Fruit fly (Drosophila melanogaster) whole organism, embryonic: ENCODE measurements around the gene ari-1.

Experiments
- Atf6 ChIP-seq: fragments of 200-800 bp; sonication (Bioruptor generic); IDR thresholded peaks from 2 replicates; pipeline ENCODE4 v1.3.6; 2022; ENCODE audit warnings: missing biosample characterization, missing genetic modification characterization
- Bgb ChIP-seq: fragments of 200-800 bp; sonication (Bioruptor generic); IDR thresholded peaks from 2 replicates; pipeline ENCODE4 v1.3.6; 2022; ENCODE audit warnings: missing biosample characterization, missing genetic modification characterization; ENCODE audit not compliant: partially characterized antibody
- CG11723 ChIP-seq: fragments of 200-800 bp; sonication (Bioruptor generic); optimal IDR thresholded peaks from 2 replicates; lab custom pipeline; 2017; ENCODE audit warnings: missing biosample characterization, mild to moderate bottlenecking, missing genetic modification characterization
- CG12071 ChIP-seq: fragments of 200-800 bp; sonication (Bioruptor generic); optimal IDR thresholded peaks from 3 replicates; lab custom pipeline; 2018; ENCODE audit warnings: missing biosample characterization, mild to moderate bottlenecking, missing genetic modification characterization
- CG12769 ChIP-seq: fragments of 200-800 bp; sonication (Bioruptor generic); optimal IDR thresholded peaks from 2 replicates; lab custom pipeline; 2019; ENCODE audit warnings: missing biosample characterization, mild to moderate bottlenecking, missing genetic modification characterization, moderate library complexity
- CG13287 ChIP-seq: fragments of 200-800 bp; sonication (Bioruptor generic); IDR thresholded peaks from 2 replicates; pipeline ENCODE4 v1.3.6; 2022; ENCODE audit warnings: missing biosample characterization, missing genetic modification characterization; ENCODE audit not compliant: partially characterized antibody
- CG13894 ChIP-seq: fragments of 200-800 bp; sonication (Bioruptor generic); optimal IDR thresholded peaks from 3 replicates; lab custom pipeline; 2018; ENCODE audit warnings: missing biosample characterization, mild to moderate bottlenecking, missing genetic modification characterization, moderate library complexity
- CG1529 ChIP-seq: fragments of 200-800 bp; sonication (Bioruptor generic); optimal IDR thresholded peaks from 3 replicates; lab custom pipeline; 2018; ENCODE audit warnings: missing biosample characterization, missing genetic modification characterization
- CG15696 ChIP-seq: fragments of 200-800 bp; sonication (Bioruptor generic); optimal IDR thresholded peaks from 2 replicates; lab custom pipeline; 2019; ENCODE audit warnings: missing biosample characterization, mild to moderate bottlenecking, missing genetic modification characterization, moderate library complexity
- CG1602 ChIP-seq: fragments of 200-800 bp; sonication (Bioruptor generic); optimal IDR thresholded peaks from 3 replicates; lab custom pipeline; 2016; ENCODE audit warnings: missing biosample characterization, missing genetic modification characterization
- CG1603 ChIP-seq: fragments of 200-800 bp; sonication (Bioruptor generic); optimal IDR thresholded peaks from 2 replicates; lab custom pipeline; 2019; ENCODE audit warnings: missing biosample characterization, mild to moderate bottlenecking, missing genetic modification characterization, moderate library complexity
- CG17612 ChIP-seq: fragments of 200-800 bp; sonication (Bioruptor generic); IDR thresholded peaks from 2 replicates; pipeline ENCODE4 v1.3.6; 2022; ENCODE audit warnings: missing biosample characterization, missing genetic modification characterization
- CG18262 ChIP-seq: fragments of 200-800 bp; optimal IDR thresholded peaks from 3 replicates; lab custom pipeline; 2019; ENCODE audit warnings: missing biosample characterization, mild to moderate bottlenecking, missing genetic modification characterization, moderate library complexity
- CG2202 ChIP-seq: fragments of 200-800 bp; sonication (Bioruptor generic); optimal IDR thresholded peaks from 2 replicates; lab custom pipeline; 2018; ENCODE audit warnings: missing biosample characterization, mild to moderate bottlenecking, missing genetic modification characterization
- CG30403 ChIP-seq: fragments of 200-800 bp; sonication (Bioruptor generic); optimal IDR thresholded peaks from 3 replicates; lab custom pipeline; 2016; ENCODE audit warnings: missing biosample characterization, missing genetic modification characterization
- CG33557 ChIP-seq: fragments of 200-800 bp; sonication (Bioruptor generic); optimal IDR thresholded peaks from 2 replicates; lab custom pipeline; 2019; ENCODE audit warnings: missing biosample characterization, mild to moderate bottlenecking, missing genetic modification characterization, moderate library complexity
- CG3847 ChIP-seq: fragments of 200-800 bp; sonication (Bioruptor generic); IDR thresholded peaks from 2 replicates; pipeline ENCODE4 v1.3.6; 2022; ENCODE audit warnings: missing biosample characterization, missing genetic modification characterization
- CG5953 ChIP-seq: fragments of 200-800 bp; sonication (Bioruptor generic); IDR thresholded peaks from 2 replicates; pipeline ENCODE4 v1.3.6; 2022; ENCODE audit warnings: missing biosample characterization, missing genetic modification characterization
- CG8924 ChIP-seq: fragments of 200-800 bp; optimal IDR thresholded peaks from 3 replicates; lab custom pipeline; 2019; ENCODE audit warnings: missing biosample characterization, mild to moderate bottlenecking, missing genetic modification characterization, moderate library complexity
- CG9727 ChIP-seq: fragments of 200-800 bp; sonication (Bioruptor generic); optimal IDR thresholded peaks from 3 replicates; lab custom pipeline; 2017; ENCODE audit warnings: missing biosample characterization, mild to moderate bottlenecking, missing genetic modification characterization
- CG9932 ChIP-seq: fragments of 200-800 bp; sonication (Bioruptor generic); IDR thresholded peaks from 2 replicates; pipeline ENCODE4 v1.3.6; 2022; ENCODE audit warnings: missing biosample characterization, missing genetic modification characterization
- Deaf1 ChIP-seq: fragments of 200-800 bp; optimal IDR thresholded peaks from 3 replicates; lab custom pipeline; 2019; ENCODE audit warnings: missing biosample characterization, mild to moderate bottlenecking, missing genetic modification characterization, moderate library complexity
- Dip3 ChIP-seq: fragments of 200-800 bp; sonication (Bioruptor generic); optimal IDR thresholded peaks from 3 replicates; lab custom pipeline; 2016; ENCODE audit warnings: missing biosample characterization, missing genetic modification characterization
- Fer1 ChIP-seq: fragments of 200-800 bp; sonication (Bioruptor generic); optimal IDR thresholded peaks from 2 replicates; lab custom pipeline; 2017; ENCODE audit warnings: missing biosample characterization, mild to moderate bottlenecking, missing genetic modification characterization
- Kr ChIP-seq: fragments of 200-800 bp; sonication (Bioruptor generic); optimal IDR thresholded peaks from 2 replicates; lab custom pipeline; 2017; ENCODE audit warnings: missing biosample characterization, mild to moderate bottlenecking, missing genetic modification characterization
- Lpt ChIP-seq: fragments of >200 bp; optimal IDR thresholded peaks from 2 replicates; lab custom pipeline; 2018; ENCODE audit warnings: missing biosample characterization, missing genetic modification characterization
- PHDP ChIP-seq: fragments of 200-800 bp; sonication (Bioruptor generic); optimal IDR thresholded peaks from 3 replicates; lab custom pipeline; 2018; ENCODE audit warnings: missing biosample characterization, mild to moderate bottlenecking, missing genetic modification characterization, moderate library complexity
- Side ChIP-seq: fragments of 200-800 bp; sonication (Bioruptor generic); optimal IDR thresholded peaks from 2 replicates; lab custom pipeline; 2016; ENCODE audit warnings: missing biosample characterization, missing genetic modification characterization
- Sox102F ChIP-seq: fragments of 200-800 bp; sonication (Bioruptor generic); optimal IDR thresholded peaks from 2 replicates; lab custom pipeline; 2018; ENCODE audit warnings: missing biosample characterization, mild to moderate bottlenecking, missing genetic modification characterization, moderate library complexity
- ato ChIP-seq: fragments of 200-800 bp; sonication (Bioruptor generic); IDR thresholded peaks from 2 replicates; pipeline ENCODE4 v1.3.6; 2022; ENCODE audit warnings: missing biosample characterization, missing genetic modification characterization; ENCODE audit not compliant: partially characterized antibody
- bab2 ChIP-seq: fragments of 200-800 bp; sonication (Bioruptor generic); optimal IDR thresholded peaks from 2 replicates; lab custom pipeline; 2016; ENCODE audit warnings: missing biosample characterization, missing genetic modification characterization
- bbx ChIP-seq: fragments of 200-800 bp; sonication (Bioruptor generic); IDR thresholded peaks from 2 replicates; pipeline ENCODE4 v1.3.6; 2022; ENCODE audit warnings: missing biosample characterization, missing genetic modification characterization; ENCODE audit not compliant: partially characterized antibody
- crol ChIP-seq: fragments of 200-800 bp; sonication (Bioruptor generic); IDR thresholded peaks from 2 replicates; pipeline ENCODE4 v1.3.6; 2022; ENCODE audit warnings: missing biosample characterization, missing genetic modification characterization
- dimm ChIP-seq: fragments of 200-800 bp; sonication (Bioruptor generic); IDR thresholded peaks from 2 replicates; pipeline ENCODE4 v1.3.6; 2022; ENCODE audit warnings: missing biosample characterization, missing genetic modification characterization
- dysf ChIP-seq: fragments of 200-800 bp; sonication (Bioruptor generic); IDR thresholded peaks from 3 replicates; pipeline ENCODE4 v1.3.6; 2022; ENCODE audit warnings: missing biosample characterization, missing genetic modification characterization
- ham ChIP-seq: fragments of 200-800 bp; sonication (Bioruptor generic); IDR thresholded peaks from 2 replicates; pipeline ENCODE4 v1.3.6; 2022; ENCODE audit warnings: missing biosample characterization, missing genetic modification characterization
- knrl ChIP-seq: fragments of 200-800 bp; sonication (Bioruptor generic); IDR thresholded peaks from 3 replicates; pipeline ENCODE4 v1.3.6; 2022; ENCODE audit warnings: missing biosample characterization, missing genetic modification characterization; ENCODE audit not compliant: partially characterized antibody
- oc ChIP-seq: fragments of 200-800 bp; sonication (Bioruptor generic); optimal IDR thresholded peaks from 2 replicates; lab custom pipeline; 2018; ENCODE audit warnings: missing biosample characterization, mild to moderate bottlenecking, missing genetic modification characterization, moderate library complexity
- prd ChIP-seq, 3 experiments: fragments of >200 bp in 2 of 3; fragments of 200-800 bp in 1 of 3; sonication (Bioruptor generic) in 1 of 3; optimal IDR thresholded peaks in 2 of 3; IDR thresholded peaks in 1 of 3; 2 replicates in 2 of 3; 3 replicates in 1 of 3; pipeline versions ENCODE4 v1.3.6 to Lab custom; 2017 to 2022; ENCODE audit warnings: missing biosample characterization in 1 of 3, missing genetic modification characterization in 1 of 3
- salm ChIP-seq: fragments of 200-800 bp; sonication (Bioruptor generic); optimal IDR thresholded peaks from 2 replicates; lab custom pipeline; 2018; ENCODE audit warnings: missing biosample characterization, mild to moderate bottlenecking, missing genetic modification characterization
- sens ChIP-seq: fragments of 200-800 bp; sonication (Bioruptor generic); peaks from one replicate; lab custom pipeline; 2016; ENCODE audit warnings: missing biosample characterization, missing genetic modification characterization
- sima ChIP-seq: fragments of 200-800 bp; sonication (Bioruptor generic); optimal IDR thresholded peaks from 2 replicates; lab custom pipeline; 2016; ENCODE audit warnings: missing biosample characterization, missing genetic modification characterization
- so ChIP-seq: fragments of 200-800 bp; sonication (Bioruptor generic); IDR thresholded peaks from 3 replicates; pipeline ENCODE4 v1.3.6; 2022; ENCODE audit warnings: missing biosample characterization, missing genetic modification characterization
- sug ChIP-seq: fragments of 200-800 bp; optimal IDR thresholded peaks from 2 replicates; lab custom pipeline; 2019; ENCODE audit warnings: missing biosample characterization, mild to moderate bottlenecking, missing genetic modification characterization, moderate library complexity
- trem ChIP-seq: fragments of 200-800 bp; optimal IDR thresholded peaks from 3 replicates; lab custom pipeline; 2019; ENCODE audit warnings: missing biosample characterization, mild to moderate bottlenecking, missing genetic modification characterization, moderate library complexity
- tx ChIP-seq: fragments of 200-800 bp; sonication (Bioruptor generic); optimal IDR thresholded peaks from 2 replicates; lab custom pipeline; 2016; ENCODE audit warnings: missing biosample characterization, missing genetic modification characterization
- wek ChIP-seq: fragments of 200-800 bp; sonication (Bioruptor generic); optimal IDR thresholded peaks from 3 replicates; lab custom pipeline; 2018; ENCODE audit warnings: missing biosample characterization, mild to moderate bottlenecking, missing genetic modification characterization, moderate library complexity
- zen2 ChIP-seq: fragments of 200-800 bp; sonication (Bioruptor generic); IDR thresholded peaks from 3 replicates; pipeline ENCODE4 v1.3.6; 2022; ENCODE audit warnings: missing biosample characterization, missing genetic modification characterization; ENCODE audit not compliant: partially characterized antibody
- zf30C ChIP-seq: fragments of 200-800 bp; sonication (Bioruptor generic); optimal IDR thresholded peaks from 3 replicates; lab custom pipeline; 2018; ENCODE audit warnings: missing biosample characterization, mild to moderate bottlenecking, missing genetic modification characterization

ari-1 gene

DNA sequence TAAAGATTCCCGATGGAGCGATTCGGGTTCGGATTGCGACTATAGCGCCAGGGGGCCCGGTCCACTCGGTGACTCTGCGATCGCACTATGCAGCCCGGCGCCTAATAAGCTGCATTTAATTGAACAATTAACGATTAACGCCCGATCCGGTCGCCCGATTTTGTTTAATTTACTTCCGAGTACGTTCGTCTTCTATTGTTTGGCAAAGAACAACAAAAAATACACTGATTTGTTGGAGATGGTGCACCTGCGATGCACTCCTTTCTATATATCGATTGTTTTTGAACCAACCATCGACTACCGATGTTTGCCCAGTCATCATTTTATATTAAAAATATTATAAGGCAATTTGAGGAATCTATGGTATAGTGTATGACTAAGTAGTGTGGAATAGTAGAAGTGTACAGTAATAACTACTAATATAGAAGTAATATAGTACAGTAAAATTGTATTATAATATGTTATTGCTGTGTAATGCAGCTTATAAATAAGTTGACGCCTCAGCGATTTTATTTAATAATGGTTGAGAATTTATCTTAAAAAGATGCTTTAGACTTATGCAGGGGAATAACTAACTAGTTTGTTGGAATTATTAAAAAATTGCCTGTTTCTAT is 36.4 kb downstream of the ari-1 start, which contains the start of gene Mvb12 (continued):
- no peak for TF ChIP-seq CG11723 (GFP tag; lab: Kevin White, UChicago)
- no peak for TF ChIP-seq CG13894 (tag; lab: Kevin White, UChicago)
- TF ChIP-seq CG33557 = peak; percentile 52
- peak; percentile 7 for TF ChIP-seq CG12071
- peak; percentile 17 for TF ChIP-seq CG2202
- peak; percentile 30 for TF ChIP-seq wek (GFP tag; lab: Kevin White, UChicago)
- TF ChIP-seq sug (tag; lab: Kevin White, UChicago) = peak; percentile 7
- TF ChIP-seq salm = peak; percentile 1
- TF ChIP-seq tx (GFP tag; lab: Kevin White, UChicago) = no peak
- TF ChIP-seq CG1529 = peak; percentile 27
- no peak for TF ChIP-seq bab2 (GFP tag; lab: Kevin White, UChicago)
- no peak for TF ChIP-seq CG3847 (GFP tag; lab: Robert Waterston, UW)
- TF ChIP-seq trem = no peak
- no peak for TF ChIP-seq dysf (GFP tag; lab: Robert Waterston, UW)
- no peak for TF ChIP-seq Dip3
- no peak for TF ChIP-seq oc
- TF ChIP-seq ham (GFP tag; lab: Robert Waterston, UW) = no peak
- TF ChIP-seq sens (GFP tag; lab: Kevin White, UChicago) = peak; percentile 77
- no peak for TF ChIP-seq CG1602 (GFP tag; lab: Kevin White, UChicago)
- TF ChIP-seq Atf6 = 0 out of 2 replicates have a peak, but pooled peaks have one; percentile 18
- peak; percentile 23; the same call in 1 of the 2 replicates for TF ChIP-seq CG9932
- peak; percentile 66 for TF ChIP-seq Bgb (GFP tag; lab: Robert Waterston, UW)
- peak; percentile 59 for TF ChIP-seq CG13287 (GFP tag; lab: Robert Waterston, UW)
- TF ChIP-seq so (GFP tag; lab: Robert Waterston, UW) = no peak
- TF ChIP-seq Deaf1 = peak; percentile 58
- peak; percentile 18 for TF ChIP-seq Sox102F (GFP tag; lab: Kevin White, UChicago)
- TF ChIP-seq Side (GFP tag; lab: Kevin White, UChicago) = no peak
- TF ChIP-seq Lpt (GFP tag; lab: Kevin White, UChicago) = no peak
- TF ChIP-seq CG5953 (GFP tag; lab: Robert Waterston, UW) = no peak
- TF ChIP-seq CG12769 = peak; percentile 85
- TF ChIP-seq crol (GFP tag; lab: Robert Waterston, UW) = no peak
- peak; percentile 15 for TF ChIP-seq CG30403 (GFP tag; lab: Kevin White, UChicago)
- TF ChIP-seq zf30C = no peak
- TF ChIP-seq CG8924 = peak; percentile 17
- TF ChIP-seq dimm (GFP tag; lab: Robert Waterston, UW) = no peak
- TF ChIP-seq knrl (GFP tag; lab: Robert Waterston, UW) = peak; percentile 37; the same call in 2 of the 3 replicates
- TF ChIP-seq bbx (GFP tag; lab: Robert Waterston, UW) = peak; percentile 74
- peak; percentile 13 for TF ChIP-seq CG9727
- peak; percentile 48 for TF ChIP-seq CG1603 (tag; lab: Kevin White, UChicago)
- TF ChIP-seq zen2 = 0 out of 3 replicates have a peak, but pooled peaks have one; percentile 29
- no peak for TF ChIP-seq Kr
- TF ChIP-seq PHDP (tag; lab: Kevin White, UChicago) = peak; percentile 23
- TF ChIP-seq CG15696 (tag; lab: Kevin White, UChicago) = peak; percentile 12
- no peak for TF ChIP-seq CG17612 (GFP tag; lab: Robert Waterston, UW)
- TF ChIP-seq sima = no peak
- peak; percentile 16 for TF ChIP-seq CG18262
- no peak for TF ChIP-seq prd (optimal IDR thresholded peaks at IDR 0.05; lab: Kevin White, UChicago)
- 0 out of 3 replicates have a peak, but pooled peaks have one; percentile 13 for TF ChIP-seq prd (GFP tag; IDR thresholded peaks at IDR 0.05; lab: Robert Waterston, UW)
- peak; percentile 54; the same call in 1 of the 2 replicates for TF ChIP-seq ato (GFP tag; lab: Robert Waterston, UW)
- peak; percentile 19 for TF ChIP-seq Fer1
